Worm (Caenorhabditis elegans) whole organism, midembryonic: ENCODE measurements around the gene R11E3.2.

Experiments used
- T22C8.4 ChIP-seq: fragments of 200-800 bp; sonication (Bioruptor generic); IDR thresholded peaks from 2 replicates; pipeline ENCODE4 v1.3.6; 2022; ENCODE audit warnings: missing genetic modification characterization, missing compliant biosample characterization
- cog-1 ChIP-seq: sonication (generic microtip); optimal IDR thresholded peaks from 2 replicates; lab custom pipeline; 2016; ENCODE audit warnings: missing genetic modification characterization, missing compliant biosample characterization
- flt-1 ChIP-seq: fragments of 200-800 bp; sonication (Bioruptor generic); IDR thresholded peaks from 2 replicates; pipeline ENCODE4 v1.3.6; 2022; ENCODE audit warnings: missing genetic modification characterization, missing compliant biosample characterization
- klf-2 ChIP-seq: fragments of 200-800 bp; sonication (Bioruptor generic); conservative IDR thresholded peaks from 2 replicates; pipeline ENCODE4 v1.3.6; 2022; ENCODE audit warnings: missing genetic modification reagents, missing genetic modification characterization, missing compliant biosample characterization
- ref-1 ChIP-seq: fragments of 200-800 bp; sonication (Bioruptor generic); conservative IDR thresholded peaks from 2 replicates; pipeline ENCODE4 v1.3.6; 2022; ENCODE audit warnings: missing genetic modification reagents, missing genetic modification characterization, missing compliant biosample characterization
- tab-1 ChIP-seq: fragments of 200-800 bp; sonication (Bioruptor generic); IDR thresholded peaks from 2 replicates; pipeline ENCODE4 v1.3.6; 2022; ENCODE audit warnings: missing genetic modification characterization, missing compliant biosample characterization
- ztf-23 ChIP-seq: fragments of 200-800 bp; sonication (Bioruptor generic); IDR thresholded peaks from 2 replicates; pipeline ENCODE4 v1.3.6; 2022; ENCODE audit warnings: missing genetic modification reagents, missing genetic modification characterization, missing compliant biosample characterization
- ztf-29 ChIP-seq: fragments of 200-800 bp; sonication (Bioruptor generic); IDR thresholded peaks from 2 replicates; pipeline ENCODE4 v1.3.6; 2022; ENCODE audit warnings: missing genetic modification reagents, missing genetic modification characterization, missing compliant biosample characterization

DNA sequence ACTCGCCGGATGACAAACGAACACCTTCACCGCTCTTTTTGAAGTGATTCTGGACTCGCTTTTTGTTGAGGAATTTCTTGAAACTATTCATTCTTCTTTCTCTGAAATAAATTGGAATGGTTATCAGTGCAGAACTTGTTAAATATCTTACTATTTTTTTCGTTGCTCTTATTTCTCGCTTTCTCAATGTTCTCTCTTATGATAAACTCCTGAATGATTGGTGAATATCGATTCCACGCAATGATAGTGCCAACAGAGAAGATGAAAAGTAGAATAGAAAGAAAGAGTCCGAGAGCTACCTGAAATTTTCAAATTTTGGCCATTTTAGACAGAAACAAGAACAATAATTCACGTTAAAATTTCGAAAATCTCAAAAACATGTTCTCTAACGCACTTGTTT, 37.5 kb downstream of the R11E3.2 start, which contains the start of gene ubxn-6:
- TF ChIP-seq T22C8.4 (no peak), tab-1 (no peak), cog-1 (tag; lab: Kevin White, UChicago) (no peak), ztf-23 (GFP tag; lab: Robert Waterston, UW) (no peak), klf-2 (GFP tag; lab: Robert Waterston, UW) (no peak), flt-1 (GFP tag; lab: Robert Waterston, UW) (no peak), ztf-29 (GFP tag; lab: Robert Waterston, UW) (no peak), ref-1 (GFP tag; lab: Robert Waterston, UW) (no peak)
